Worm (Caenorhabditis elegans): ENCODE data around the gene olrn-1.

DNA sequence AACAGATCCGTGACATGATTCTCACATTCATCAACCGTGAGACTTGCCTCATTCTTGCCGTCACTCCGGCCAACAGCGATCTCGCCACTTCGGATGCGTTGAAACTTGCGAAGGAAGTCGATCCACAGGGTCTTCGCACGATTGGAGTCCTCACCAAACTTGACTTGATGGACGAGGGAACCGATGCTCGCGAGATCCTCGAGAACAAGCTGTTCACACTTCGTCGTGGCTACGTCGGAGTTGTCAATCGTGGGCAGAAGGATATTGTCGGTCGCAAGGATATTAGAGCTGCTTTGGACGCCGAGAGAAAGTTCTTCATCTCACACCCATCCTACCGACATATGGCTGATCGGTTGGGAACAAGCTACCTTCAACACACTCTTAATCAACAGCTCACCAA is 32.2 kb downstream of the olrn-1 start:
- TF ChIP-seq unc-39 (tag; optimal IDR thresholded peaks at IDR 0.05) (no peak), nhr-237 (tag; optimal IDR thresholded peaks at IDR 0.05) (no peak), nhr-23 (tag; optimal IDR thresholded peaks at IDR 0.05) (no peak), ceh-16 (tag; optimal IDR thresholded peaks at IDR 0.05) (no peak), fos-1 (tag; optimal IDR thresholded peaks at IDR 0.05) (no peak), ztf-11 (tag; optimal IDR thresholded peaks at IDR 0.05) (no peak)
